Worm (Caenorhabditis elegans): ENCODE data around the gene F54E2.9.

DNA sequence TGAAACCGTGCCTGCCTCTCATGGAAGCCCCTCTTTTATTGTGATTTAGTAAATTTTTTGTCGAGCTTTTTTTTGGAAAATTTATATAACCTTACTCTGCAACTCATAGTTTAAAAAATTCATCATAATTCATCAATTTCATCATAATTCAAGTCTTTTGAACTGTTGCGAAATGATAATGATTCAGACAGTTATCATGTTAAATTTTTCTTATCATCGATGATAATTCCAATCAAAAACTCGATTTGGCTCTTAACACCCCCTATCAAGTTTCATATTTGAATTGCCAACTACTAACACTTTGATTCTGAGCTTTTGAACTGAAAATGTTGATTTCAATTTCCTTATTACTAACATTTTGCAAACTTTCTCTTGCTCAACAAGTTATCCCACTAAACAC lies 3.6 kb downstream of the F54E2.9 start, which contains the start of gene F54E2.1:
- TF ChIP-seq elt-3 (tag; optimal IDR thresholded peaks at IDR 0.05) (no peak), mdl-1 (tag; optimal IDR thresholded peaks at IDR 0.05) (no peak), nhr-23 (tag; optimal IDR thresholded peaks at IDR 0.05) (no peak)
